Worm (Caenorhabditis elegans): ENCODE measurements around the gene Y43B11AR.3.

The Y43B11AR.3 gene

ce11 chrIV:7098509-7099065, 15.1 kb upstream of the Y43B11AR.3 start, which contains the start of gene ZC477.4:
TSS of gene ZC477.4 (minus strand) at chrIV:7098784.
- no peak for TF ChIP-seq unc-130 (GFP tag; optimal IDR thresholded peaks at IDR 0.05)
- TF ChIP-seq dpl-1 (GFP tag; optimal IDR thresholded peaks at IDR 0.05): no peak
- no peak for TF ChIP-seq unc-39 (tag; optimal IDR thresholded peaks at IDR 0.05)
- no peak for TF ChIP-seq zfp-3 (GFP tag; conservative IDR thresholded peaks at IDR 0.05)
- peak; percentile 53 for TF ChIP-seq set-16 (GFP tag; IDR thresholded peaks at IDR 0.05)
- TF ChIP-seq daf-16 (GFP tag; optimal IDR thresholded peaks at IDR 0.05): peak in 1 of 2 experiments; percentile 68
- TF ChIP-seq daf-16 (tag; optimal IDR thresholded peaks at IDR 0.05): no peak
- TF ChIP-seq unc-62 (GFP tag; optimal IDR thresholded peaks at IDR 0.05 in 1 of 2): peak in 1 of 2 experiments; percentile 41
- TF ChIP-seq unc-62 (tag; optimal IDR thresholded peaks at IDR 0.05): no peak
- no peak for TF ChIP-seq ztf-11 (tag; optimal IDR thresholded peaks at IDR 0.05)
- peak; percentile 39 for TF ChIP-seq nhr-11 (tag; optimal IDR thresholded peaks at IDR 0.05)
- peak; percentile 52 for TF ChIP-seq hlh-11 (tag; optimal IDR thresholded peaks at IDR 0.05)
- TF ChIP-seq arid-1 (GFP tag; conservative IDR thresholded peaks at IDR 0.05): no peak
- TF ChIP-seq mxl-3 (GFP tag; optimal IDR thresholded peaks at IDR 0.05): peak; percentile 4
- no peak for TF ChIP-seq ZK337.2 (GFP tag; IDR thresholded peaks at IDR 0.05)
- TF ChIP-seq mdt-29 (GFP tag; IDR thresholded peaks at IDR 0.05): no peak

ce11 chrIV:7097450-7097849, 13.9 kb upstream of the Y43B11AR.3 start:
- no peak for TF ChIP-seq saeg-2 (GFP tag; IDR thresholded peaks at IDR 0.05)
- no peak for TF ChIP-seq daf-16 (GFP tag; optimal IDR thresholded peaks at IDR 0.05)
- TF ChIP-seq daf-16 (tag; optimal IDR thresholded peaks at IDR 0.05): no peak
- no peak for TF ChIP-seq mdl-1 (tag; optimal IDR thresholded peaks at IDR 0.05)
- TF ChIP-seq ceh-28 (tag; optimal IDR thresholded peaks at IDR 0.05): no peak
- TF ChIP-seq unc-62 (GFP tag; optimal IDR thresholded peaks at IDR 0.05 in 1 of 2): peak in 1 of 2 experiments; percentile 95
- no peak for TF ChIP-seq unc-62 (tag; optimal IDR thresholded peaks at IDR 0.05)
- no peak for TF ChIP-seq nhr-76 (tag; optimal IDR thresholded peaks at IDR 0.05)
- no peak for TF ChIP-seq Y75B8A.6 (GFP tag; IDR thresholded peaks at IDR 0.05)

ce11 chrIV:7096097-7096496, 12.6 kb upstream of the Y43B11AR.3 start:
- TF ChIP-seq F26F4.8 (GFP tag; conservative IDR thresholded peaks at IDR 0.05) (no peak), spr-1 (tag; optimal IDR thresholded peaks at IDR 0.05) (no peak), rbr-2 (tag; optimal IDR thresholded peaks at IDR 0.05) (no peak), nhr-41 (GFP tag; IDR thresholded peaks at IDR 0.05) (no peak), zag-1 (tag; optimal IDR thresholded peaks at IDR 0.05) (no peak), arid-1 (GFP tag; conservative IDR thresholded peaks at IDR 0.05) (no peak), F49E8.2 (tag; optimal IDR thresholded peaks at IDR 0.05; ENCODE audit: borderline replicate concordance) (no peak), cey-2 (tag; optimal IDR thresholded peaks at IDR 0.05; ENCODE audit: borderline replicate concordance, insufficient read depth) (no peak), ztf-11 (tag; optimal IDR thresholded peaks at IDR 0.05) (no peak), lin-13 (GFP tag; optimal IDR thresholded peaks at IDR 0.05) (no peak), ctbp-1 (GFP tag; IDR thresholded peaks at IDR 0.05) (no peak), daf-8 (GFP tag; IDR thresholded peaks at IDR 0.05) (no peak)

- TF ChIP-seq daf-16 (GFP tag; optimal IDR thresholded peaks at IDR 0.05): peak in 1 of 2 experiments; percentile 49
- TF ChIP-seq daf-16 (tag; optimal IDR thresholded peaks at IDR 0.05): no peak
- peak; percentile 36 for TF ChIP-seq nhr-11 (tag; optimal IDR thresholded peaks at IDR 0.05)
- peak; percentile 16 for TF ChIP-seq mxl-3 (GFP tag; optimal IDR thresholded peaks at IDR 0.05)
- TF ChIP-seq hlh-11 (tag; optimal IDR thresholded peaks at IDR 0.05): peak; percentile 12
- TF ChIP-seq zip-11 (GFP tag; IDR thresholded peaks at IDR 0.05): no peak
- TF ChIP-seq aha-1 (tag): peak; percentile 24
- peak in 1 of 2 experiments; percentile 67 for TF ChIP-seq unc-62 (GFP tag; optimal IDR thresholded peaks at IDR 0.05 in 1 of 2)
- no peak for TF ChIP-seq unc-62 (tag; optimal IDR thresholded peaks at IDR 0.05)
- TF ChIP-seq F37D6.2 (tag; optimal IDR thresholded peaks at IDR 0.05): no peak
These were observed 12.0 kb upstream of the Y43B11AR.3 start for ce11 chrIV:7095396-7095964.

All from whole organism, L4 larva.